Worm (Caenorhabditis elegans): ENCODE results near the gene prx-3.

DNA sequence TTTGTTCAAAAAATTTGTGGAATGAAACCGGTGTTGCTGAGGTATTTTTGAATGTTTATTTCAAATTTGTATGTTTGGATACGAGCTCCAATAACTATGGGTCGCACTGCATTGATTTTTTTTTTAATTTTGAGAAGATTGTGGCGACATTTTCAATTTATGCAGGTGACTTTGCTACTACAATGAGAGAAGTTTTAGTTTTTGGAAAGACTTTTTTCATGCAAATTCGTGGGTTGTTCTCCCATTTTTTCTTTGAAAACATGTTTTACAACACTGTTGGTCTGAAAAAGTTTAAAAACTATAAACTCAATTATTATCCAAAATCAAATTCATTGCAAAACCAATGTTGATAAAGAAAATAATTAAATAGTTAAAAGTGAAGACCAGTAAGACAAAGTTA, 24.0 kb downstream of the prx-3 start:
- TF ChIP-seq ets-7 (tag; optimal IDR thresholded peaks at IDR 0.05) (no peak), flt-1 (GFP tag; IDR thresholded peaks at IDR 0.05) (no peak), ama-1 (optimal IDR thresholded peaks at IDR 0.05) (no peak), ceh-36 (tag; optimal IDR thresholded peaks at IDR 0.05) (no peak), sea-1 (GFP tag; conservative IDR thresholded peaks at IDR 0.05) (no peak), aly-1 (tag; optimal IDR thresholded peaks at IDR 0.05) (no peak), ceh-13 (GFP tag; optimal IDR thresholded peaks at IDR 0.05) (no peak)

All from whole organism, early embryonic.